Worm (Caenorhabditis elegans) whole organism, late embryonic: ENCODE data around the gene F54C8.1.
A peak's percentile ranks its signal among the peaks of the same experiment; 100 is the strongest.

ENCODE experiments used
- C08G9.2 ChIP-seq: sonication (generic microtip); optimal IDR thresholded peaks from 2 replicates; lab custom pipeline; 2016; ENCODE audit warnings: mild to moderate bottlenecking, missing genetic modification characterization, moderate library complexity, missing compliant biosample characterization
- F13H6.1 ChIP-seq: sonication (generic microtip); optimal IDR thresholded peaks from 2 replicates; lab custom pipeline; 2016; ENCODE audit warnings: missing genetic modification characterization, missing compliant biosample characterization
- K02D7.2 ChIP-seq: sonication (generic microtip); optimal IDR thresholded peaks from 2 replicates; lab custom pipeline; 2017; ENCODE audit warnings: mild to moderate bottlenecking, missing genetic modification characterization, missing compliant biosample characterization
- K09A11.1 ChIP-seq: sonication (generic microtip); optimal IDR thresholded peaks from 2 replicates; lab custom pipeline; 2017; ENCODE audit warnings: antibody characterized with exemption, mild to moderate bottlenecking, missing genetic modification characterization, missing compliant biosample characterization; ENCODE audit not compliant: insufficient read depth
- T23F11.4 ChIP-seq: fragments of 200-800 bp; sonication (Bioruptor generic); optimal IDR thresholded peaks from 2 replicates; lab custom pipeline; 2018; ENCODE audit warnings: mild to moderate bottlenecking, missing genetic modification characterization, missing compliant biosample characterization
- Y22D7AL.16 ChIP-seq: sonication (generic microtip); optimal IDR thresholded peaks from 2 replicates; lab custom pipeline; 2016; ENCODE audit warnings: missing genetic modification characterization, missing compliant biosample characterization
- ama-1 ChIP-seq: fragments of 150-350 bp; optimal IDR thresholded peaks from 2 replicates; lab custom pipeline; 2014
- ceh-14 ChIP-seq: sonication (generic microtip); optimal IDR thresholded peaks from 2 replicates; lab custom pipeline; 2016; ENCODE audit warnings: missing genotype, missing genetic modification characterization, missing compliant biosample characterization
- ceh-18 ChIP-seq: sonication (generic microtip); optimal IDR thresholded peaks from 2 replicates; lab custom pipeline; 2016; ENCODE audit warnings: missing genetic modification characterization, missing compliant biosample characterization
- ceh-2 ChIP-seq: sonication (generic microtip); optimal IDR thresholded peaks from 2 replicates; lab custom pipeline; 2016; ENCODE audit warnings: missing genotype, missing genetic modification characterization, missing compliant biosample characterization
- ceh-31 ChIP-seq: sonication (generic microtip); optimal IDR thresholded peaks from 2 replicates; lab custom pipeline; 2016; ENCODE audit warnings: missing genetic modification characterization, missing compliant biosample characterization
- ceh-45 ChIP-seq: fragments of 200-800 bp; sonication (Bioruptor generic); IDR thresholded peaks from 2 replicates; pipeline ENCODE4 v1.3.6; 2022; ENCODE audit warnings: missing genetic modification reagents, missing genetic modification characterization, missing compliant biosample characterization
- ceh-48 ChIP-seq: sonication (generic microtip); optimal IDR thresholded peaks from 2 replicates; lab custom pipeline; 2016; ENCODE audit warnings: missing genetic modification characterization, inconsistent platforms, missing compliant biosample characterization
- ceh-6 ChIP-seq: fragments of 200-800 bp; sonication (Bioruptor generic); optimal IDR thresholded peaks from 2 replicates; lab custom pipeline; 2018; ENCODE audit warnings: mild to moderate bottlenecking, missing genetic modification characterization, missing compliant biosample characterization
- ceh-9 ChIP-seq: sonication (generic microtip); optimal IDR thresholded peaks from 2 replicates; lab custom pipeline; 2016; ENCODE audit warnings: mild to moderate bottlenecking, missing genetic modification characterization, inconsistent platforms, missing compliant biosample characterization
- che-1 ChIP-seq: sonication (generic microtip); optimal IDR thresholded peaks from 2 replicates; lab custom pipeline; 2016; ENCODE audit warnings: mild to moderate bottlenecking, missing genetic modification characterization, missing compliant biosample characterization
- dve-1 ChIP-seq: sonication (generic microtip); optimal IDR thresholded peaks from 2 replicates; lab custom pipeline; 2017; ENCODE audit warnings: antibody characterized with exemption, mild to moderate bottlenecking, missing genetic modification characterization, missing compliant biosample characterization
- elt-2 ChIP-seq: sonication (generic microtip); optimal IDR thresholded peaks from 2 replicates; lab custom pipeline; 2016; ENCODE audit warnings: missing genetic modification reagents, missing genetic modification characterization, missing compliant biosample characterization
- ets-4 ChIP-seq: sonication (generic microtip); optimal IDR thresholded peaks from 2 replicates; lab custom pipeline; 2016; ENCODE audit warnings: missing genetic modification characterization, missing compliant biosample characterization
- fax-1 ChIP-seq: sonication (generic microtip); optimal IDR thresholded peaks from 2 replicates; lab custom pipeline; 2016; ENCODE audit warnings: missing genotype, missing genetic modification characterization, missing compliant biosample characterization
- fkh-6 ChIP-seq: sonication (generic microtip); optimal IDR thresholded peaks from 2 replicates; lab custom pipeline; 2016; ENCODE audit warnings: missing genetic modification characterization, missing compliant biosample characterization
- hlh-8 ChIP-seq: sonication (generic microtip); optimal IDR thresholded peaks from 2 replicates; lab custom pipeline; 2016; ENCODE audit warnings: missing genotype, missing genetic modification characterization, missing compliant biosample characterization
- lim-6 ChIP-seq: sonication (generic microtip); optimal IDR thresholded peaks from 2 replicates; lab custom pipeline; 2016; ENCODE audit warnings: missing genetic modification characterization, missing compliant biosample characterization
- nhr-11 ChIP-seq: fragments of 150-350 bp; optimal IDR thresholded peaks from 2 replicates; lab custom pipeline; 2014; ENCODE audit warnings: missing biosample characterization, missing genetic modification characterization
- nhr-232 ChIP-seq: sonication (generic microtip); optimal IDR thresholded peaks from 2 replicates; lab custom pipeline; 2016; ENCODE audit warnings: missing genetic modification characterization, missing compliant biosample characterization
- odd-2 ChIP-seq: sonication (generic microtip); optimal IDR thresholded peaks from 2 replicates; lab custom pipeline; 2017; ENCODE audit warnings: antibody characterized with exemption, mild to moderate bottlenecking, missing genetic modification characterization, missing compliant biosample characterization
- pag-3 ChIP-seq: sonication (generic microtip); optimal IDR thresholded peaks from 2 replicates; lab custom pipeline; 2016; ENCODE audit warnings: missing compliant biosample characterization, missing genetic modification characterization, borderline replicate concordance
- pat-9 ChIP-seq: fragments of 200-800 bp; sonication (Bioruptor generic); optimal IDR thresholded peaks from 2 replicates; lab custom pipeline; 2018; ENCODE audit warnings: mild to moderate bottlenecking, missing genetic modification characterization, moderate library complexity, missing compliant biosample characterization
- pha-4 ChIP-seq: fragments of 150-350 bp; optimal IDR thresholded peaks from 2 replicates; lab custom pipeline; 2018; ENCODE audit warnings: missing biosample characterization, missing genetic modification reagents, missing genetic modification characterization
- pqm-1 ChIP-seq: sonication (generic microtip); optimal IDR thresholded peaks from 2 replicates; lab custom pipeline; 2016; ENCODE audit warnings: missing genetic modification characterization, missing compliant biosample characterization
- ref-2 ChIP-seq: sonication (generic microtip); optimal IDR thresholded peaks from 2 replicates; lab custom pipeline; 2016; ENCODE audit warnings: missing genetic modification characterization, missing compliant biosample characterization
- rnt-1 ChIP-seq: sonication (generic microtip); optimal IDR thresholded peaks from 2 replicates; lab custom pipeline; 2016; ENCODE audit warnings: missing genetic modification characterization, missing compliant biosample characterization
- sox-4 ChIP-seq: sonication (generic microtip); optimal IDR thresholded peaks from 2 replicates; lab custom pipeline; 2017; ENCODE audit warnings: mild to moderate bottlenecking, missing genetic modification characterization, inconsistent platforms, missing compliant biosample characterization
- tbx-2 ChIP-seq: sonication (generic microtip); optimal IDR thresholded peaks from 2 replicates; lab custom pipeline; 2016; ENCODE audit warnings: missing genetic modification characterization, missing compliant biosample characterization
- tbx-7 ChIP-seq: sonication (generic microtip); optimal IDR thresholded peaks from 2 replicates; lab custom pipeline; 2016; ENCODE audit warnings: missing genotype, missing genetic modification characterization, missing compliant biosample characterization
- ttx-3 ChIP-seq: sonication (generic microtip); optimal IDR thresholded peaks from 2 replicates; lab custom pipeline; 2016; ENCODE audit warnings: missing genetic modification reagents, missing genetic modification characterization, missing compliant biosample characterization
- unc-55 ChIP-seq: sonication (generic microtip); optimal IDR thresholded peaks from 2 replicates; lab custom pipeline; 2017; ENCODE audit warnings: missing biosample characterization, missing genetic modification reagents, missing genetic modification characterization
- unc-86 ChIP-seq: sonication (generic microtip); optimal IDR thresholded peaks from 2 replicates; lab custom pipeline; 2016; ENCODE audit warnings: missing genetic modification characterization, missing compliant biosample characterization
- zip-5 ChIP-seq: sonication (generic microtip); optimal IDR thresholded peaks from 2 replicates; lab custom pipeline; 2016; ENCODE audit warnings: missing genetic modification characterization, missing compliant biosample characterization
- ztf-16 ChIP-seq: sonication (generic microtip); optimal IDR thresholded peaks from 2 replicates; lab custom pipeline; 2017; ENCODE audit warnings: missing genetic modification characterization, missing compliant biosample characterization

Gene F54C8.1

DNA sequence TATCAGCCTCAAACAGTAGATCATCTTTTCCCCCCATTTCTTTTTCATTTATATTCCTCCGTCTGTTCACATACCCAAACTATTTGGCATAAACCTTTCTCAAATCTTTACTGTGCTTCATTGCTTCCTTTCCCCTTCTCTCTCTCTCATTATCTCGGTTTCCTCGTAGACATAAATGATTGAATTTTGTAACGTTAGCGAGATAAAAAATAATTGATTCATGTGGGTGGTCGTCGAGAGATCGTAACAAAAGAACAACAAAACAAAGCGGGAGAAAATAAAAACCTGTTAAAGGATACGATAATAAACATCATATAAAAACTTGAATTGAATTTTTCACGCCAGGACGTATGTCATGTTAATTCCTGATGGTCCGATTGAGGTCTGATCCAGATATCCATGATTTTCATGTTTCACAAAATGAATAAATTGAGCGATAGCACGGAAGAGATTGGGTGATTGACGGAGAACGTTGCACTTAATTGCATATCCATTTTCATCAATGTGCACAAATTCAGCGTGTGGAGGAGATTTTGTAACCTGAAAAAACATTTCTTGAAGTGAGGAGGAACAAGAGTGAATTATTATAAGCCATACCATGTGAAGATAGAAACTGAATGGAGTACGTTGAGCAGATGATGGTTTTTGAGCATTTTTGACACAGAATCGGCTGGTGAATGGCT, 23.4 kb downstream of the F54C8.1 start:
- no peak for TF ChIP-seq ceh-48 (tag; lab: Kevin White, UChicago)
- peak; percentile 50 for TF ChIP-seq ama-1 (lab: Kevin White, UChicago)
- peak; percentile 9 for TF ChIP-seq che-1 (tag; lab: Kevin White, UChicago)

DNA sequence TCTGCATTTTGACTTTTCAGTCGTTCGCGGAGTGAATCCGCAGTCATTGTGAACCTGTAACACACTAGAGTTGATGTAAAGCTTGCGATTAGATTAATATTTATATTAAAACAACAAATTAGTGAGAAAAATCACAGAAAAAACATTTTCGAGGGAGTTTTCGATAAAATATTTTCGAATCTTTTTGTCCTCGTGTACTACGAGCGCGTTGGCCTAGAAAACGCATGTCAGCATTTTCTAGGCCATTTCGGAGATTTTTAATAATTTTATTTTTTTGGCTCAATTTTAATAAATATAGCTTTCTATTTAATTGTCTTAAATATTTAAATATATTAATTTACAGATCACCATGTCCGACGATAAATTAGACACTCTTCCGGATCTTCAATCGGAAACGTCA, 25.9 kb downstream of the F54C8.1 start, which contains the start of gene B0464.9:
Gene B0464.9 (plus strand): TSS at position 344 of the 400 bp plus-strand sequence.
- TF ChIP-seq pha-4 (tag; lab: Kevin White, UChicago) (no peak), K02D7.2 (tag; lab: Kevin White, UChicago) (no peak), pat-9 (tag; lab: Kevin White, UChicago) (no peak), unc-55 (GFP tag; lab: Kevin White, UChicago) (no peak), zip-5 (tag; lab: Kevin White, UChicago) (peak; percentile 73), unc-86 (no peak), ets-4 (tag; lab: Kevin White, UChicago) (peak; percentile 56), Y22D7AL.16 (tag; lab: Kevin White, UChicago) (no peak), sox-4 (tag; lab: Kevin White, UChicago) (no peak), elt-2 (tag; lab: Kevin White, UChicago) (peak; percentile 57), tbx-2 (tag; lab: Kevin White, UChicago) (peak; percentile 81), T23F11.4 (GFP tag; lab: Kevin White, UChicago) (no peak), ceh-9 (tag; lab: Kevin White, UChicago) (no peak), fax-1 (tag; lab: Kevin White, UChicago) (peak; percentile 45), ceh-2 (tag; lab: Kevin White, UChicago) (peak; percentile 59), hlh-8 (tag; lab: Kevin White, UChicago) (peak; percentile 61), ceh-6 (no peak), pqm-1 (tag; lab: Kevin White, UChicago) (no peak), fkh-6 (tag; lab: Kevin White, UChicago) (no peak), K09A11.1 (tag; lab: Kevin White, UChicago) (no peak), ztf-16 (no peak), ttx-3 (tag; lab: Kevin White, UChicago) (peak; percentile 40), dve-1 (tag; lab: Kevin White, UChicago) (no peak), ref-2 (tag; lab: Kevin White, UChicago) (peak; percentile 37), rnt-1 (peak; percentile 4), ceh-31 (tag; lab: Kevin White, UChicago) (peak; percentile 77), ceh-45 (GFP tag; lab: Robert Waterston, UW) (no peak), C08G9.2 (tag; lab: Kevin White, UChicago) (peak; percentile 76), ceh-14 (tag; lab: Kevin White, UChicago) (peak; percentile 10), tbx-7 (tag; lab: Kevin White, UChicago) (peak; percentile 63)

DNA sequence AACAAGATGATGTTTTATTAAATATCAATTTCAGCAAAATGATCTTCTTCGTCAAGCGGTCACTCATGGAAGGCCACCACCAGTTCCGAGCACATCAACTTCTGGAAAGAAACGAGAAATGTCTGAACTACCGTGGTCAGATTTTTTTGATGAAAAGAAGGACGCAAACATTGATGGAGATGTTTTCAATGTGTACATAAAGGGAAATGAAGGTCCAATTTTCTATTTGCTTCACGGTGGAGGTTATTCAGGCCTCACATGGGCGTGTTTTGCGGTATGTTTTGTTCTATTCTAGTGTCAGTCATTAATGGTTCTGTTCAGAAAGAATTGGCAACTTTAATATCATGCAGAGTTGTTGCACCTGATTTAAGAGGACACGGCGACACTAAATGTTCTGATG, 26.4 kb downstream of the F54C8.1 start, which contains the start of gene B0464.6:
Gene B0464.6 (minus strand): TSS at position 101 of the 400 bp plus-strand sequence.
- no peak for TF ChIP-seq ama-1 (lab: Kevin White, UChicago)
- no peak for TF ChIP-seq Y22D7AL.16 (tag; lab: Kevin White, UChicago)
- no peak for TF ChIP-seq odd-2 (tag; lab: Kevin White, UChicago)
- TF ChIP-seq dve-1 (tag; lab: Kevin White, UChicago), result no peak
- no peak for TF ChIP-seq F13H6.1 (tag; lab: Kevin White, UChicago)
- no peak for TF ChIP-seq che-1 (tag; lab: Kevin White, UChicago)
- TF ChIP-seq nhr-11, result no peak
- no peak for TF ChIP-seq fkh-6 (tag; lab: Kevin White, UChicago)
- no peak for TF ChIP-seq ceh-18
- TF ChIP-seq ceh-31 (tag; lab: Kevin White, UChicago), result no peak
- TF ChIP-seq lim-6 (tag; lab: Kevin White, UChicago), result no peak
- TF ChIP-seq nhr-232, result no peak
- no peak for TF ChIP-seq pag-3 (tag; lab: Kevin White, UChicago)
- TF ChIP-seq ceh-2 (tag; lab: Kevin White, UChicago), result no peak
